Worm (Caenorhabditis elegans) whole organism, late embryonic: ENCODE data around the gene oac-52.

ENCODE experiments used
- C08G9.2 ChIP-seq: sonication (generic microtip); optimal IDR thresholded peaks from 2 replicates; lab custom pipeline; 2016; ENCODE audit warnings: mild to moderate bottlenecking, missing genetic modification characterization, moderate library complexity, missing compliant biosample characterization
- C38D4.7 ChIP-seq: fragments of 200-800 bp; sonication (Bioruptor generic); optimal IDR thresholded peaks from 2 replicates; lab custom pipeline; 2018; ENCODE audit warnings: mild to moderate bottlenecking, missing genetic modification characterization, moderate library complexity, missing compliant biosample characterization
- K02D7.2 ChIP-seq: sonication (generic microtip); optimal IDR thresholded peaks from 2 replicates; lab custom pipeline; 2017; ENCODE audit warnings: mild to moderate bottlenecking, missing genetic modification characterization, missing compliant biosample characterization
- K09A11.1 ChIP-seq: sonication (generic microtip); optimal IDR thresholded peaks from 2 replicates; lab custom pipeline; 2017; ENCODE audit warnings: antibody characterized with exemption, mild to moderate bottlenecking, missing genetic modification characterization, missing compliant biosample characterization; ENCODE audit not compliant: insufficient read depth
- ama-1 ChIP-seq: fragments of 150-350 bp; optimal IDR thresholded peaks from 2 replicates; lab custom pipeline; 2014
- ceh-19 ChIP-seq: fragments of 200-800 bp; sonication (Bioruptor generic); optimal IDR thresholded peaks from 2 replicates; lab custom pipeline; 2018; ENCODE audit warnings: mild to moderate bottlenecking, missing genetic modification characterization, missing compliant biosample characterization
- ceh-2 ChIP-seq: sonication (generic microtip); optimal IDR thresholded peaks from 2 replicates; lab custom pipeline; 2016; ENCODE audit warnings: missing genotype, missing genetic modification characterization, missing compliant biosample characterization
- ceh-31 ChIP-seq: sonication (generic microtip); optimal IDR thresholded peaks from 2 replicates; lab custom pipeline; 2016; ENCODE audit warnings: missing genetic modification characterization, missing compliant biosample characterization
- ceh-34 ChIP-seq: sonication (generic microtip); optimal IDR thresholded peaks from 2 replicates; lab custom pipeline; 2016; ENCODE audit warnings: mild to moderate bottlenecking, missing genetic modification characterization, missing compliant biosample characterization
- ceh-45 ChIP-seq: fragments of 200-800 bp; sonication (Bioruptor generic); IDR thresholded peaks from 2 replicates; pipeline ENCODE4 v1.3.6; 2022; ENCODE audit warnings: missing genetic modification reagents, missing genetic modification characterization, missing compliant biosample characterization
- ceh-48 ChIP-seq: sonication (generic microtip); optimal IDR thresholded peaks from 2 replicates; lab custom pipeline; 2016; ENCODE audit warnings: missing genetic modification characterization, inconsistent platforms, missing compliant biosample characterization
- ceh-9 ChIP-seq: sonication (generic microtip); optimal IDR thresholded peaks from 2 replicates; lab custom pipeline; 2016; ENCODE audit warnings: mild to moderate bottlenecking, missing genetic modification characterization, inconsistent platforms, missing compliant biosample characterization
- che-1 ChIP-seq: sonication (generic microtip); optimal IDR thresholded peaks from 2 replicates; lab custom pipeline; 2016; ENCODE audit warnings: mild to moderate bottlenecking, missing genetic modification characterization, missing compliant biosample characterization
- dve-1 ChIP-seq: sonication (generic microtip); optimal IDR thresholded peaks from 2 replicates; lab custom pipeline; 2017; ENCODE audit warnings: antibody characterized with exemption, mild to moderate bottlenecking, missing genetic modification characterization, missing compliant biosample characterization
- elt-2 ChIP-seq: sonication (generic microtip); optimal IDR thresholded peaks from 2 replicates; lab custom pipeline; 2016; ENCODE audit warnings: missing genetic modification reagents, missing genetic modification characterization, missing compliant biosample characterization
- elt-4 ChIP-seq: sonication (generic microtip); optimal IDR thresholded peaks from 2 replicates; lab custom pipeline; 2016; ENCODE audit warnings: missing genetic modification characterization, missing compliant biosample characterization
- ets-4 ChIP-seq: sonication (generic microtip); optimal IDR thresholded peaks from 2 replicates; lab custom pipeline; 2016; ENCODE audit warnings: missing genetic modification characterization, missing compliant biosample characterization
- eyg-1 ChIP-seq: sonication (generic microtip); optimal IDR thresholded peaks from 2 replicates; lab custom pipeline; 2016; ENCODE audit warnings: missing genotype, missing genetic modification characterization, missing compliant biosample characterization
- fax-1 ChIP-seq: sonication (generic microtip); optimal IDR thresholded peaks from 2 replicates; lab custom pipeline; 2016; ENCODE audit warnings: missing genotype, missing genetic modification characterization, missing compliant biosample characterization
- gmeb-2 ChIP-seq: sonication (generic microtip); optimal IDR thresholded peaks from 2 replicates; lab custom pipeline; 2016; ENCODE audit warnings: missing genetic modification characterization, inconsistent platforms, missing compliant biosample characterization
- hlh-13 ChIP-seq: fragments of 200-800 bp; sonication (Bioruptor generic); optimal IDR thresholded peaks from 2 replicates; lab custom pipeline; 2018; ENCODE audit warnings: mild to moderate bottlenecking, missing genetic modification characterization, missing compliant biosample characterization
- hlh-30 ChIP-seq: sonication (generic microtip); optimal IDR thresholded peaks from 2 replicates; lab custom pipeline; 2017; ENCODE audit warnings: antibody characterized with exemption, missing genetic modification characterization, missing compliant biosample characterization; ENCODE audit not compliant: insufficient read depth
- hlh-6 ChIP-seq: sonication (generic microtip); optimal IDR thresholded peaks from 2 replicates; lab custom pipeline; 2016; ENCODE audit warnings: missing genotype, missing genetic modification characterization, missing compliant biosample characterization
- hlh-8 ChIP-seq: sonication (generic microtip); optimal IDR thresholded peaks from 2 replicates; lab custom pipeline; 2016; ENCODE audit warnings: missing genotype, missing genetic modification characterization, missing compliant biosample characterization
- mec-3 ChIP-seq: sonication (generic microtip); optimal IDR thresholded peaks from 2 replicates; lab custom pipeline; 2016; ENCODE audit warnings: borderline replicate concordance, missing genetic modification characterization, missing compliant biosample characterization
- nhr-11 ChIP-seq: fragments of 150-350 bp; optimal IDR thresholded peaks from 2 replicates; lab custom pipeline; 2014; ENCODE audit warnings: missing biosample characterization, missing genetic modification characterization
- npax-4 ChIP-seq: sonication (generic microtip); optimal IDR thresholded peaks from 2 replicates; lab custom pipeline; 2016; ENCODE audit warnings: missing genetic modification characterization, missing compliant biosample characterization
- odd-2 ChIP-seq: sonication (generic microtip); optimal IDR thresholded peaks from 2 replicates; lab custom pipeline; 2017; ENCODE audit warnings: antibody characterized with exemption, mild to moderate bottlenecking, missing genetic modification characterization, missing compliant biosample characterization
- pha-4 ChIP-seq: fragments of 150-350 bp; optimal IDR thresholded peaks from 2 replicates; lab custom pipeline; 2018; ENCODE audit warnings: missing biosample characterization, missing genetic modification reagents, missing genetic modification characterization
- ref-2 ChIP-seq: sonication (generic microtip); optimal IDR thresholded peaks from 2 replicates; lab custom pipeline; 2016; ENCODE audit warnings: missing genetic modification characterization, missing compliant biosample characterization
- sdc-2 ChIP-seq: sonication (generic microtip); optimal IDR thresholded peaks from 2 replicates; lab custom pipeline; 2016; ENCODE audit warnings: missing genotype, missing genetic modification characterization, missing compliant biosample characterization
- sox-2 ChIP-seq: fragments of 200-800 bp; sonication (Bioruptor generic); IDR thresholded peaks from 2 replicates; pipeline ENCODE4 v1.3.6; 2022; ENCODE audit warnings: missing genetic modification reagents, missing genetic modification characterization, missing compliant biosample characterization
- tbx-2 ChIP-seq: sonication (generic microtip); optimal IDR thresholded peaks from 2 replicates; lab custom pipeline; 2016; ENCODE audit warnings: missing genetic modification characterization, missing compliant biosample characterization
- tbx-7 ChIP-seq: sonication (generic microtip); optimal IDR thresholded peaks from 2 replicates; lab custom pipeline; 2016; ENCODE audit warnings: missing genotype, missing genetic modification characterization, missing compliant biosample characterization
- ttx-3 ChIP-seq: sonication (generic microtip); optimal IDR thresholded peaks from 2 replicates; lab custom pipeline; 2016; ENCODE audit warnings: missing genetic modification reagents, missing genetic modification characterization, missing compliant biosample characterization
- unc-42 ChIP-seq: sonication (generic microtip); optimal IDR thresholded peaks from 2 replicates; lab custom pipeline; 2016; ENCODE audit warnings: missing genotype, missing genetic modification characterization, missing compliant biosample characterization
- zip-5 ChIP-seq: sonication (generic microtip); optimal IDR thresholded peaks from 2 replicates; lab custom pipeline; 2016; ENCODE audit warnings: missing genetic modification characterization, missing compliant biosample characterization
- ztf-16 ChIP-seq: sonication (generic microtip); optimal IDR thresholded peaks from 2 replicates; lab custom pipeline; 2017; ENCODE audit warnings: missing genetic modification characterization, missing compliant biosample characterization

Gene oac-52

DNA sequence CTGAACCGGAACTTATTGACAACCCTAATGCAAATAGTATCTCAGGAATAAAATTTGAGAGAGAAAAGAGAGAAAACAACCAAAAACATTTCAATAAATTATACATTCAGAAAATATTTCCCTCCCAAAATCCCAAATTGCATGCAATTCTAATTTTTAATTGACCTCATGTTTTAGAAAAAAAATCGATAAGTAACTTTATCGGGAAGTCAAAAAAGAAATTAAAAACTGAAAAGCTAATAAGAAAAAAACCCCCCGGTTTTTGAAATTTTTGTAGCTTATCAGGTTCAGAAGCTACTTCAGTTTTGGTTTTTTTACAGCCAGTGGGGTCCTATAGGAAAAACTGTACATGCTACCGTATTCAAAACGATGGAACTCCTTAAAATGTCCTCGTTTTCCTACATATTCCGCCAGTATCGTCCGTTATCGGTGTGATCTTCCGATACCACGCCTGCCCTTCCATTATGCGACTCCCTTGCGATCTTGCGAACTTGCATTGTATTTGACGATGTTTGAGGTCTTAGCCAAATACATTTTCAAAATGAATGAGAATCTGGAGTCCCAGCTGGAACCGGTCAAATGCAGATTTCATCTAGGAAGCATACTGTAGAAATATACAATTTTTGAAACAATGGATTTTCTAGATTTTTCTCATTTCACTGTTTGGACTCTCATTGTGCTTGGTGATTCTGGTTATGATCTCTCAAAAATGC is 10.1 kb downstream of the oac-52 start, which contains the start of the genes W03B1.3 and oac-51:
Gene W03B1.3, minus strand, starts transcription at position 101 of the 713 bp plus-strand sequence.
Gene oac-51, plus strand, starts transcription at position 663 of the 713 bp plus-strand sequence.
- no peak for TF ChIP-seq odd-2 (tag; lab: Kevin White, UChicago)
- no peak for TF ChIP-seq mec-3 (tag; lab: Kevin White, UChicago)
- no peak for TF ChIP-seq K09A11.1 (tag; lab: Kevin White, UChicago)
- no peak for TF ChIP-seq sdc-2 (tag; lab: Kevin White, UChicago)
- TF ChIP-seq unc-42 (tag; lab: Kevin White, UChicago) = no peak
- no peak for TF ChIP-seq pha-4
- TF ChIP-seq C08G9.2 (tag; lab: Kevin White, UChicago) = no peak
- no peak for TF ChIP-seq dve-1 (tag; lab: Kevin White, UChicago)
- TF ChIP-seq elt-2 (tag; lab: Kevin White, UChicago) = no peak
- no peak for TF ChIP-seq nhr-11 (tag; lab: Kevin White, UChicago)
- TF ChIP-seq che-1 = no peak
- no peak for TF ChIP-seq ztf-16 (tag; lab: Kevin White, UChicago)
- no peak for TF ChIP-seq ceh-34 (tag; lab: Kevin White, UChicago)
- no peak for TF ChIP-seq ceh-48 (tag; lab: Kevin White, UChicago)
- TF ChIP-seq ttx-3 (tag; lab: Kevin White, UChicago) = no peak
- TF ChIP-seq ref-2 (tag; lab: Kevin White, UChicago) = no peak
- no peak for TF ChIP-seq elt-4 (tag; lab: Kevin White, UChicago)

- TF ChIP-seq sox-2 (GFP tag; lab: Robert Waterston, UW) (no peak), K02D7.2 (tag; lab: Kevin White, UChicago) (no peak), ets-4 (no peak), tbx-2 (tag; lab: Kevin White, UChicago) (no peak), gmeb-2 (tag; lab: Kevin White, UChicago) (no peak), hlh-6 (tag; lab: Kevin White, UChicago) (no peak), elt-2 (tag; lab: Kevin White, UChicago) (no peak), sdc-2 (tag; lab: Kevin White, UChicago) (no peak), K09A11.1 (tag; lab: Kevin White, UChicago) (no peak), pha-4 (no peak), hlh-13 (GFP tag; lab: Kevin White, UChicago) (no peak), C38D4.7 (GFP tag; lab: Kevin White, UChicago) (no peak), npax-4 (tag; lab: Kevin White, UChicago) (no peak), fax-1 (tag; lab: Kevin White, UChicago) (no peak), odd-2 (tag; lab: Kevin White, UChicago) (no peak), ceh-19 (GFP tag; lab: Kevin White, UChicago) (no peak), eyg-1 (tag; lab: Kevin White, UChicago) (no peak), ceh-2 (no peak), C08G9.2 (tag; lab: Kevin White, UChicago) (no peak), ztf-16 (tag; lab: Kevin White, UChicago) (no peak)
- TF ChIP-seq, all 69 proteins: peak for 0
These were observed 20.0 kb downstream of the oac-52 start, which contains the start of gene trpl-2 for ce11 chrIV:4326445-4326844. TSS of gene trpl-2 (plus strand) at chrIV:4326654.

- no peak for TF ChIP-seq ceh-45
- no peak for TF ChIP-seq sdc-2 (tag; lab: Kevin White, UChicago)
- TF ChIP-seq ama-1 (lab: Kevin White, UChicago) = no peak
- no peak for TF ChIP-seq pha-4
These were observed 26.9 kb downstream of the oac-52 start for ce11 chrIV:4319473-4319872.

DNA sequence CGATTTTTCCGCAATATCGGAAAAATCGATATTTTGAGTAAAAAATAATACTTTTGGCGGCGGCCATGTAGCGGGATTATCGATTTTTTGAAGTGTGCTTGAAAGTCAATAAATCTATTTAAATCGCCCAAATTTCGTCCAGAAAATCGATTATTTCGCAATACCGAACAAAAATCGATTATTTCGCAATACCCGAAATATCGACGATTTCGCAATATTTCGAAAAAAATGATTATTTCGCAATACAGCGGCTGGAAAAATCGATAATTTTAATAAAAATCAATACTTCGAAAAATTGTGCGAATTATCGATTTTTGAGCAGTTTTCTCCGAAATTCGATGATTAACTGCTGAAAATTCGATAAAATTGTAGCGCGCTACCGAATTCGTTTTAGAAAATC is 28.4 kb downstream of the oac-52 start:
- TF ChIP-seq sdc-2 (tag; lab: Kevin White, UChicago) = no peak
- no peak for TF ChIP-seq dve-1 (tag; lab: Kevin White, UChicago)
- no peak for TF ChIP-seq ceh-19 (GFP tag; lab: Kevin White, UChicago)
- no peak for TF ChIP-seq C38D4.7 (GFP tag; lab: Kevin White, UChicago)
- TF ChIP-seq elt-2 (tag; lab: Kevin White, UChicago) = no peak
- no peak for TF ChIP-seq ceh-9 (tag; lab: Kevin White, UChicago)
- TF ChIP-seq hlh-8 (tag; lab: Kevin White, UChicago) = no peak
- TF ChIP-seq K09A11.1 (tag; lab: Kevin White, UChicago) = no peak
- no peak for TF ChIP-seq che-1
- TF ChIP-seq zip-5 = no peak
- TF ChIP-seq fax-1 (tag; lab: Kevin White, UChicago) = no peak
- no peak for TF ChIP-seq hlh-30
- TF ChIP-seq nhr-11 (tag; lab: Kevin White, UChicago) = no peak
- no peak for TF ChIP-seq ceh-31
- no peak for TF ChIP-seq tbx-7 (tag; lab: Kevin White, UChicago)
- no peak for TF ChIP-seq ceh-2
